Worm (Caenorhabditis elegans) whole organism, early embryonic: ENCODE data around the gene T14G12.12.

Experiments
- B0310.2 ChIP-seq: sonication (generic microtip); optimal IDR thresholded peaks from 2 replicates; lab custom pipeline; 2016; ENCODE audit warnings: mild to moderate bottlenecking, missing genetic modification characterization, missing compliant biosample characterization
- F13C5.2 ChIP-seq: sonication (generic microtip); optimal IDR thresholded peaks from 2 replicates; lab custom pipeline; 2017; ENCODE audit warnings: mild to moderate bottlenecking, missing genetic modification characterization, inconsistent platforms, missing compliant biosample characterization
- aly-1 ChIP-seq: sonication (generic microtip); optimal IDR thresholded peaks from 2 replicates; lab custom pipeline; 2016; ENCODE audit warnings: missing genetic modification characterization, missing compliant biosample characterization
- ama-1 ChIP-seq: fragments of 150-350 bp; optimal IDR thresholded peaks from 2 replicates; lab custom pipeline; 2014
- ceh-13 ChIP-seq: fragments of 200-800 bp; sonication (Bioruptor generic); optimal IDR thresholded peaks from 2 replicates; lab custom pipeline; 2018; ENCODE audit warnings: mild to moderate bottlenecking, missing genetic modification characterization, missing compliant biosample characterization
- ets-7 ChIP-seq: sonication (generic microtip); optimal IDR thresholded peaks from 2 replicates; lab custom pipeline; 2016; ENCODE audit warnings: missing genotype, missing genetic modification characterization, missing compliant biosample characterization
- hmbx-1 ChIP-seq: sonication (generic microtip); optimal IDR thresholded peaks from 2 replicates; lab custom pipeline; 2016; ENCODE audit warnings: mild to moderate bottlenecking, missing genetic modification characterization, missing compliant biosample characterization
- hmg-4 ChIP-seq: fragments of 200-800 bp; sonication (Bioruptor generic); optimal IDR thresholded peaks from 2 replicates; lab custom pipeline; 2018; ENCODE audit warnings: mild to moderate bottlenecking, missing genetic modification characterization, missing compliant biosample characterization
- tra-4 ChIP-seq: sonication (generic microtip); optimal IDR thresholded peaks from 2 replicates; lab custom pipeline; 2017; ENCODE audit warnings: missing genetic modification characterization, missing compliant biosample characterization

DNA sequence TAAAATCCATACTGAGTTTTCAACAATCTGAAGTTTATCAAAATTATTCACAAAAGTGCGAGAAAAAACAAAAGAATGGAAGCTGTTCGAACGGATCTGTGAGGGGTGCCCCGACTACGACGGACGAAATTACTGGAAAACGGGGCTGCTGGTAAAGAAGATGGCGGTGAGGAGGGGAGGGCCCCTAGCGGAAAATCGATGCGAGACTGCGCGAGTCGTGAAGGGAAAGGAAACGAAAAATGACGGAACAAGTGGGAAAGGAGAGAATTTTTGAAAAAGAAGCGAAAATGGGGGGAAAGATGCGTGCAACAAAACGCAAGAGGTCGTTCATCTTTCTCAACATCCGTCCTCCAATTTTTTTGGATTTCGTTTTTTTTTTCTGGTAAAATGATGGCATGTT is 44.4 kb upstream of the T14G12.12 start:
- TF ChIP-seq F13C5.2 (tag; lab: Kevin White, UChicago) (no peak), tra-4 (tag; lab: Kevin White, UChicago) (no peak), ceh-13 (no peak), aly-1 (tag; lab: Kevin White, UChicago) (no peak), ets-7 (tag; lab: Kevin White, UChicago) (no peak), ama-1 (lab: Kevin White, UChicago) (no peak), B0310.2 (tag; lab: Kevin White, UChicago) (no peak), hmbx-1 (tag; lab: Kevin White, UChicago) (no peak), hmg-4 (GFP tag; lab: Kevin White, UChicago) (no peak)
